Worm (Caenorhabditis elegans) whole organism, late embryonic: ENCODE results near the gene F49F1.15.
"Not testable (repeated sequence)": the region's sequence is repeated elsewhere in the genome, so short reads cannot be mapped to it uniquely, and the experiment has no call there.

Experiments
- C38D4.7 ChIP-seq: fragments of 200-800 bp; sonication (Bioruptor generic); optimal IDR thresholded peaks from 2 replicates; lab custom pipeline; 2018; ENCODE audit warnings: mild to moderate bottlenecking, missing genetic modification characterization, moderate library complexity, missing compliant biosample characterization
- F13H6.1 ChIP-seq: sonication (generic microtip); optimal IDR thresholded peaks from 2 replicates; lab custom pipeline; 2016; ENCODE audit warnings: missing genetic modification characterization, missing compliant biosample characterization
- K02D7.2 ChIP-seq: sonication (generic microtip); optimal IDR thresholded peaks from 2 replicates; lab custom pipeline; 2017; ENCODE audit warnings: mild to moderate bottlenecking, missing genetic modification characterization, missing compliant biosample characterization
- Y22D7AL.16 ChIP-seq: sonication (generic microtip); optimal IDR thresholded peaks from 2 replicates; lab custom pipeline; 2016; ENCODE audit warnings: missing genetic modification characterization, missing compliant biosample characterization
- ahr-1 ChIP-seq: sonication (generic microtip); optimal IDR thresholded peaks from 2 replicates; lab custom pipeline; 2016; ENCODE audit warnings: missing genetic modification characterization, missing compliant biosample characterization
- ceh-14 ChIP-seq: sonication (generic microtip); optimal IDR thresholded peaks from 2 replicates; lab custom pipeline; 2016; ENCODE audit warnings: missing genotype, missing genetic modification characterization, missing compliant biosample characterization
- ceh-18 ChIP-seq: sonication (generic microtip); optimal IDR thresholded peaks from 2 replicates; lab custom pipeline; 2016; ENCODE audit warnings: missing genetic modification characterization, missing compliant biosample characterization
- ceh-22 ChIP-seq: sonication (generic microtip); optimal IDR thresholded peaks from 2 replicates; lab custom pipeline; 2017; ENCODE audit warnings: missing biosample characterization, missing genetic modification characterization
- ceh-30 ChIP-seq: fragments of 150-350 bp; optimal IDR thresholded peaks from 2 replicates; lab custom pipeline; 2014; ENCODE audit warnings: missing biosample characterization, missing genetic modification characterization
- ceh-31 ChIP-seq: sonication (generic microtip); optimal IDR thresholded peaks from 2 replicates; lab custom pipeline; 2016; ENCODE audit warnings: missing genetic modification characterization, missing compliant biosample characterization
- ceh-34 ChIP-seq: sonication (generic microtip); optimal IDR thresholded peaks from 2 replicates; lab custom pipeline; 2016; ENCODE audit warnings: mild to moderate bottlenecking, missing genetic modification characterization, missing compliant biosample characterization
- ceh-45 ChIP-seq: fragments of 200-800 bp; sonication (Bioruptor generic); IDR thresholded peaks from 2 replicates; pipeline ENCODE4 v1.3.6; 2022; ENCODE audit warnings: missing genetic modification reagents, missing genetic modification characterization, missing compliant biosample characterization
- ceh-48 ChIP-seq: sonication (generic microtip); optimal IDR thresholded peaks from 2 replicates; lab custom pipeline; 2016; ENCODE audit warnings: missing genetic modification characterization, inconsistent platforms, missing compliant biosample characterization
- ceh-6 ChIP-seq: fragments of 200-800 bp; sonication (Bioruptor generic); optimal IDR thresholded peaks from 2 replicates; lab custom pipeline; 2018; ENCODE audit warnings: mild to moderate bottlenecking, missing genetic modification characterization, missing compliant biosample characterization
- che-1 ChIP-seq: sonication (generic microtip); optimal IDR thresholded peaks from 2 replicates; lab custom pipeline; 2016; ENCODE audit warnings: mild to moderate bottlenecking, missing genetic modification characterization, missing compliant biosample characterization
- dmd-4 ChIP-seq: sonication (generic microtip); optimal IDR thresholded peaks from 2 replicates; lab custom pipeline; 2016; ENCODE audit warnings: borderline replicate concordance, missing genetic modification characterization, missing compliant biosample characterization
- dve-1 ChIP-seq: sonication (generic microtip); optimal IDR thresholded peaks from 2 replicates; lab custom pipeline; 2017; ENCODE audit warnings: antibody characterized with exemption, mild to moderate bottlenecking, missing genetic modification characterization, missing compliant biosample characterization
- elt-2 ChIP-seq: sonication (generic microtip); optimal IDR thresholded peaks from 2 replicates; lab custom pipeline; 2016; ENCODE audit warnings: missing genetic modification reagents, missing genetic modification characterization, missing compliant biosample characterization
- elt-4 ChIP-seq: sonication (generic microtip); optimal IDR thresholded peaks from 2 replicates; lab custom pipeline; 2016; ENCODE audit warnings: missing genetic modification characterization, missing compliant biosample characterization
- fkh-6 ChIP-seq: sonication (generic microtip); optimal IDR thresholded peaks from 2 replicates; lab custom pipeline; 2016; ENCODE audit warnings: missing genetic modification characterization, missing compliant biosample characterization
- gmeb-2 ChIP-seq: sonication (generic microtip); optimal IDR thresholded peaks from 2 replicates; lab custom pipeline; 2016; ENCODE audit warnings: missing genetic modification characterization, inconsistent platforms, missing compliant biosample characterization
- hlh-13 ChIP-seq: fragments of 200-800 bp; sonication (Bioruptor generic); optimal IDR thresholded peaks from 2 replicates; lab custom pipeline; 2018; ENCODE audit warnings: mild to moderate bottlenecking, missing genetic modification characterization, missing compliant biosample characterization
- hlh-15 ChIP-seq: sonication (generic microtip); optimal IDR thresholded peaks from 2 replicates; lab custom pipeline; 2016; ENCODE audit warnings: missing genetic modification characterization, missing compliant biosample characterization
- hlh-30 ChIP-seq: sonication (generic microtip); optimal IDR thresholded peaks from 2 replicates; lab custom pipeline; 2017; ENCODE audit warnings: antibody characterized with exemption, missing genetic modification characterization, missing compliant biosample characterization; ENCODE audit not compliant: insufficient read depth
- hlh-6 ChIP-seq: sonication (generic microtip); optimal IDR thresholded peaks from 2 replicates; lab custom pipeline; 2016; ENCODE audit warnings: missing genotype, missing genetic modification characterization, missing compliant biosample characterization
- lim-6 ChIP-seq: sonication (generic microtip); optimal IDR thresholded peaks from 2 replicates; lab custom pipeline; 2016; ENCODE audit warnings: missing genetic modification characterization, missing compliant biosample characterization
- lin-11 ChIP-seq: fragments of 200-800 bp; sonication (Bioruptor generic); optimal IDR thresholded peaks from 2 replicates; lab custom pipeline; 2018; ENCODE audit warnings: mild to moderate bottlenecking, missing genetic modification characterization, missing compliant biosample characterization
- mec-3 ChIP-seq: sonication (generic microtip); optimal IDR thresholded peaks from 2 replicates; lab custom pipeline; 2016; ENCODE audit warnings: borderline replicate concordance, missing genetic modification characterization, missing compliant biosample characterization
- nfya-1 ChIP-seq: sonication (generic microtip); optimal IDR thresholded peaks from 2 replicates; lab custom pipeline; 2017; ENCODE audit warnings: missing genetic modification characterization, mild to moderate bottlenecking, missing compliant biosample characterization, antibody characterized with exemption, moderate library complexity
- nhr-11 ChIP-seq: fragments of 150-350 bp; optimal IDR thresholded peaks from 2 replicates; lab custom pipeline; 2014; ENCODE audit warnings: missing biosample characterization, missing genetic modification characterization
- pat-9 ChIP-seq: fragments of 200-800 bp; sonication (Bioruptor generic); optimal IDR thresholded peaks from 2 replicates; lab custom pipeline; 2018; ENCODE audit warnings: mild to moderate bottlenecking, missing genetic modification characterization, moderate library complexity, missing compliant biosample characterization
- pax-1 ChIP-seq: fragments of 150-350 bp; optimal IDR thresholded peaks from 2 replicates; lab custom pipeline; 2014; ENCODE audit warnings: missing biosample characterization, missing genetic modification characterization
- pha-2 ChIP-seq: sonication (generic microtip); optimal IDR thresholded peaks from 2 replicates; lab custom pipeline; 2017; ENCODE audit warnings: mild to moderate bottlenecking, missing genetic modification characterization, missing compliant biosample characterization
- pha-4 ChIP-seq: fragments of 150-350 bp; optimal IDR thresholded peaks from 2 replicates; lab custom pipeline; 2018; ENCODE audit warnings: missing biosample characterization, missing genetic modification reagents, missing genetic modification characterization
- ref-2 ChIP-seq: sonication (generic microtip); optimal IDR thresholded peaks from 2 replicates; lab custom pipeline; 2016; ENCODE audit warnings: missing genetic modification characterization, missing compliant biosample characterization
- sdc-2 ChIP-seq: sonication (generic microtip); optimal IDR thresholded peaks from 2 replicates; lab custom pipeline; 2016; ENCODE audit warnings: missing genotype, missing genetic modification characterization, missing compliant biosample characterization
- syd-9 ChIP-seq: sonication (generic microtip); optimal IDR thresholded peaks from 2 replicates; lab custom pipeline; 2016; ENCODE audit warnings: mild to moderate bottlenecking, missing genetic modification characterization, moderate library complexity, missing compliant biosample characterization
- ttx-3 ChIP-seq: sonication (generic microtip); optimal IDR thresholded peaks from 2 replicates; lab custom pipeline; 2016; ENCODE audit warnings: missing genetic modification reagents, missing genetic modification characterization, missing compliant biosample characterization
- unc-3 ChIP-seq, 2 experiments: fragments of 200-800 bp in 1 of 2; sonication (Bioruptor generic) in 1 of 2; sonication (generic microtip) in 1 of 2; conservative IDR thresholded peaks in 1 of 2; optimal IDR thresholded peaks in 1 of 2; 2 replicates each; pipeline versions ENCODE4 v1.3.6 to Lab custom; 2016 to 2022; ENCODE audit warnings: missing compliant biosample characterization in 2 of 2, missing genetic modification characterization in 2 of 2, missing genetic modification reagents in 1 of 2
- unc-42 ChIP-seq: sonication (generic microtip); optimal IDR thresholded peaks from 2 replicates; lab custom pipeline; 2016; ENCODE audit warnings: missing genotype, missing genetic modification characterization, missing compliant biosample characterization
- unc-55 ChIP-seq: sonication (generic microtip); optimal IDR thresholded peaks from 2 replicates; lab custom pipeline; 2017; ENCODE audit warnings: missing biosample characterization, missing genetic modification reagents, missing genetic modification characterization
- unc-86 ChIP-seq: sonication (generic microtip); optimal IDR thresholded peaks from 2 replicates; lab custom pipeline; 2016; ENCODE audit warnings: missing genetic modification characterization, missing compliant biosample characterization
- zip-5 ChIP-seq: sonication (generic microtip); optimal IDR thresholded peaks from 2 replicates; lab custom pipeline; 2016; ENCODE audit warnings: missing genetic modification characterization, missing compliant biosample characterization
- ztf-16 ChIP-seq: sonication (generic microtip); optimal IDR thresholded peaks from 2 replicates; lab custom pipeline; 2017; ENCODE audit warnings: missing genetic modification characterization, missing compliant biosample characterization

F49F1.15 gene

ce11 chrIV:4137472-4137871, 23.0 kb upstream of the F49F1.15 start, which contains the start of gene F49F1.9:
F49F1.9 (minus strand) TSS chrIV:4137572.
- TF ChIP-seq ceh-18 (tag; lab: Kevin White, UChicago) (no peak), fkh-6 (no peak), unc-42 (tag; lab: Kevin White, UChicago) (no peak), lin-11 (tag; lab: Kevin White, UChicago) (no peak), elt-2 (tag; lab: Kevin White, UChicago) (no peak), ceh-22 (tag; lab: Kevin White, UChicago) (no peak), Y22D7AL.16 (tag; lab: Kevin White, UChicago) (no peak), ceh-34 (tag; lab: Kevin White, UChicago) (no peak), nfya-1 (tag; lab: Kevin White, UChicago) (no peak)

- no peak for TF ChIP-seq ref-2 (tag; lab: Kevin White, UChicago)
- no peak for TF ChIP-seq unc-42 (tag; lab: Kevin White, UChicago)
- no peak for TF ChIP-seq zip-5 (tag; lab: Kevin White, UChicago)
- TF ChIP-seq hlh-30 (tag; lab: Kevin White, UChicago) = no peak
- no peak for TF ChIP-seq ceh-48 (tag; lab: Kevin White, UChicago)
- no peak for TF ChIP-seq ceh-30
- TF ChIP-seq C38D4.7 (GFP tag; lab: Kevin White, UChicago) = no peak
- TF ChIP-seq F13H6.1 = no peak
- TF ChIP-seq pha-2 (tag; lab: Kevin White, UChicago) = no peak
- no peak for TF ChIP-seq ahr-1 (tag; lab: Kevin White, UChicago)
- no peak for TF ChIP-seq che-1 (tag; lab: Kevin White, UChicago)
- no peak for TF ChIP-seq unc-55
- TF ChIP-seq dve-1 (tag; lab: Kevin White, UChicago) = no peak
Measured at ce11 chrIV:4135744-4136143, 21.3 kb upstream of the F49F1.15 start, which contains the start of gene F49F1.17. F49F1.17 (minus strand) TSS chrIV:4135844.

- TF ChIP-seq C38D4.7 (GFP tag; lab: Kevin White, UChicago); lin-11 (tag; lab: Kevin White, UChicago); K02D7.2 (tag; lab: Kevin White, UChicago): not testable (repeated sequence)
Measured at ce11 chrIV:4125657-4126056, 11.2 kb upstream of the F49F1.15 start, which contains the start of gene F49F1.7. F49F1.7 (minus strand) TSS chrIV:4125757.

ce11 chrIV:4123083-4123482, 8.7 kb upstream of the F49F1.15 start, which contains the start of gene mul-1:
mul-1 (minus strand) TSS chrIV:4123166.
- TF ChIP-seq pax-1 (tag; lab: Kevin White, UChicago) (no peak), mec-3 (tag; lab: Kevin White, UChicago) (no peak), ceh-14 (tag; lab: Kevin White, UChicago) (no peak), dmd-4 (tag; lab: Kevin White, UChicago) (no peak), hlh-13 (GFP tag; lab: Kevin White, UChicago) (no peak), ztf-16 (no peak), ahr-1 (tag; lab: Kevin White, UChicago) (no peak), ceh-45 (GFP tag; lab: Robert Waterston, UW) (no peak), pat-9 (no peak), lim-6 (no peak), hlh-15 (tag; lab: Kevin White, UChicago) (no peak), ceh-18 (tag; lab: Kevin White, UChicago) (no peak), gmeb-2 (tag; lab: Kevin White, UChicago) (no peak), pha-4 (no peak)

- TF ChIP-seq sdc-2 (no peak), ceh-6 (no peak), ceh-22 (tag; lab: Kevin White, UChicago) (no peak), elt-4 (tag; lab: Kevin White, UChicago) (no peak), che-1 (tag; lab: Kevin White, UChicago) (no peak), ttx-3 (tag; lab: Kevin White, UChicago) (no peak), nhr-11 (no peak), C38D4.7 (GFP tag; lab: Kevin White, UChicago) (no peak), unc-86 (no peak), unc-3 (GFP tag; conservative IDR thresholded peaks at IDR 0.05; lab: Robert Waterston, UW) (no peak), unc-3 (tag; optimal IDR thresholded peaks at IDR 0.05; lab: Kevin White, UChicago) (no peak), hlh-6 (tag; lab: Kevin White, UChicago) (no peak), ceh-18 (tag; lab: Kevin White, UChicago) (no peak), ceh-31 (no peak), ref-2 (tag; lab: Kevin White, UChicago) (no peak), syd-9 (tag; lab: Kevin White, UChicago) (no peak), fkh-6 (no peak), elt-2 (tag; lab: Kevin White, UChicago) (no peak), mec-3 (tag; lab: Kevin White, UChicago) (no peak)
Measured at ce11 chrIV:4121055-4121454, 6.6 kb upstream of the F49F1.15 start.
